Worm (Caenorhabditis elegans) whole organism, L4/young adult: Measurements from ENCODE around the gene C47D12.2.

Source experiments
- W03F9.2 ChIP-seq: fragments of 150-350 bp; optimal IDR thresholded peaks from 2 replicates; lab custom pipeline; 2014; ENCODE audit warnings: missing biosample characterization, missing genetic modification characterization
- him-1 ChIP-seq: sonication (generic microtip); optimal IDR thresholded peaks from 2 replicates; lab custom pipeline; 2016; ENCODE audit warnings: missing genotype, missing genetic modification reagents, missing genetic modification characterization, missing compliant biosample characterization

DNA sequence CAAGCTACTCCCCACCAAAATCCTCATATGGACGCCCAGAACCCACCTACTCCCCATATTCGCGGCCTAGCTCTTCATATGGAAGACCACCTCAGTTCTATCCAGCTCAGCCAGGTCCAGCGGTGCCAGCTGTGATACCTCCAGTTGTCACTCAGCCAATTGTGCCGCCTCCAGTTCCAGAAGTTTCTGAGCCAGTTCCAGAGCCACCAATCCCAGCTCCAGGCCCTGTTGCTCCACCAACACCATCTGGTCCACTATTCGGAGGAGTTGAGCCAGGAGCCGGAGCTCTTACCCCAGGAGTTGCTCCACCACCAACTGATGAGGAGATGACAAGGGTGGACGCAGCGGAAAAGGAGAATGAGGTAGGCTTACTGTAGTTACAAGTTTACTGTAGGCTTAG lies 45.5 kb downstream of the C47D12.2 start:
- TF ChIP-seq him-1 (tag; lab: Kevin White, UChicago) (no peak), W03F9.2 (no peak)
